Fruit fly (Drosophila melanogaster): ENCODE measurements around the gene CG18048.

The CG18048 gene

DNA sequence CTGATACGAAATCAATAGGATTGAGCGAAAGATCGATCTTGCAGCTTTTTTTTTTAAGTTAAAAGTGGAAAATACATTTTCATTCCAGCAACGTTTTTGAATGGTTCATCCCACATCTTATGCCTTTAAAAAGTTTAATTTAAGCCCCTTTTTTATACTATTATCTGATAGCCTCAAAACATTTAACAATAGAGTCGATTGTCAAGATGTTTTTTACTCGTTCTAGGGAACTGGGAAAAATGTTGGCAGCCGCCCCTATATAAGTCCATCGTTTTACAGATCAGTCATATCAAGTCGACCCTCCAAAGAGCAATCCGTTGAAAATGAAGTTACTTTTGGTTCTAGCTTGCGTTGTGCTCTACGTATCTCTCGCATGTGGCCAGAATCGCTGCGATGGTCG lies 31.6 kb downstream of the CG18048 start, which contains the start of gene CG42537:
TSS of gene CG42537 (plus strand) at position 301 of the 400 bp plus-strand sequence.
- TF ChIP-seq Hr96 (GFP tag; optimal IDR thresholded peaks at IDR 0.05) (no peak), CG5204 (GFP tag; optimal IDR thresholded peaks at IDR 0.05) (no peak), CG1620 (GFP tag; optimal IDR thresholded peaks at IDR 0.05) (no peak), CG7101 (tag; optimal IDR thresholded peaks at IDR 0.05) (no peak), pad (GFP tag; optimal IDR thresholded peaks at IDR 0.05) (no peak), cic (GFP tag; optimal IDR thresholded peaks at IDR 0.05) (no peak), ovo (GFP tag; optimal IDR thresholded peaks at IDR 0.05) (no peak), Clk (GFP tag; optimal IDR thresholded peaks at IDR 0.05) (no peak), CG33017 (tag; optimal IDR thresholded peaks at IDR 0.05) (no peak), tj (GFP tag; optimal IDR thresholded peaks at IDR 0.05) (no peak), toe (GFP tag; optimal IDR thresholded peaks at IDR 0.05) (no peak), CG12768 (GFP tag; optimal IDR thresholded peaks at IDR 0.05) (no peak), Crg-1 (GFP tag; optimal IDR thresholded peaks at IDR 0.05) (no peak), Mnt (GFP tag; optimal IDR thresholded peaks at IDR 0.05) (no peak), CG11617 (GFP tag; optimal IDR thresholded peaks at IDR 0.05) (no peak)

DNA sequence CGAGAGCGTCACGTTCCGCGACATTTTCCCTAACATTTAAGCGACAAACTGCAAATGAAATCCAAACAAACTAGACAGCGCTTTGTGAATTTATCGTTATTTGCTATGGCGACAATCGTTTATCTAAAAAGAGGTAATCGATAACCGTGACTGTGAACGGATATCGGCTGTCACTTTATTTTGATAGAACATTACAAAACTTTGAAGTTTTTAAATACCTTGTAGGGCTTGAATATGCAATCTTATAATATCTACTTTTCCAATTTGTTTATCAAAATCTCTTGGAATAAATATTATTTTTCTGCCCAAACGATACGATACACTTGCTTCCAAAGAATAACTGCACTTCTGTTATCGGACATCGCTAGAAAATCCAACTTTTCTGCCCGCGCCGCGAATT lies 34.2 kb downstream of the CG18048 start, which contains the start of the genes CG1024 and TfIIFalpha:
TSS of gene CG1024 (minus strand) at position 200 of the 400 bp plus-strand sequence.
TSS of gene TfIIFalpha (plus strand) at position 339 of the 400 bp plus-strand sequence.
- TF ChIP-seq Mnt (GFP tag; optimal IDR thresholded peaks at IDR 0.05) = peak; percentile 31
- peak; percentile 31 for TF ChIP-seq CG7101 (tag; optimal IDR thresholded peaks at IDR 0.05)
- no peak for TF ChIP-seq cic (GFP tag; optimal IDR thresholded peaks at IDR 0.05)
- no peak for TF ChIP-seq cnc (optimal IDR thresholded peaks at IDR 0.05)
- peak; percentile 5 for TF ChIP-seq Crg-1 (GFP tag; optimal IDR thresholded peaks at IDR 0.05)
- TF ChIP-seq bab1 (GFP tag; optimal IDR thresholded peaks at IDR 0.05) = peak; percentile 73
- peak; percentile 10 for TF ChIP-seq CG1620 (GFP tag; optimal IDR thresholded peaks at IDR 0.05)

DNA sequence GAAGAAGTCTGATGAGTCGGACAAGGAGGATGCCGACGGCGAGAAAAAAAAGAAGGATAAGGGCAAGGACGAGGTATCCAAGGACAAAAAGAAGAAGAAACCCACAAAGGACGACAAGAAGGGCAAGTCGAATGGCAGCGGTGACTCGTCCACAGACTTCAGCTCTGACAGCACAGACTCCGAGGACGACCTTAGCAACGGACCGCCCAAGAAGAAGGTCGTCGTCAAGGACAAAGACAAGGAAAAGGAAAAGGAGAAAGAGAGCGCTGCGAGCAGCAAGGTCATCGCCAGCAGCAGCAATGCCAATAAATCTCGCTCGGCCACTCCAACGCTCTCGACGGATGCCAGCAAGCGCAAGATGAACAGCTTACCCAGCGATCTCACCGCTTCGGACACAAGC lies 35.9 kb downstream of the CG18048 start:
- TF ChIP-seq CG12768 (GFP tag; optimal IDR thresholded peaks at IDR 0.05) = no peak
- no peak for TF ChIP-seq Hr96 (GFP tag; optimal IDR thresholded peaks at IDR 0.05)
- TF ChIP-seq Mnt (GFP tag; optimal IDR thresholded peaks at IDR 0.05) = no peak
- no peak for TF ChIP-seq tj (GFP tag; optimal IDR thresholded peaks at IDR 0.05)
- no peak for TF ChIP-seq CG5204 (GFP tag; optimal IDR thresholded peaks at IDR 0.05)
- TF ChIP-seq CG11617 (GFP tag; optimal IDR thresholded peaks at IDR 0.05) = no peak
- no peak for TF ChIP-seq CG1620 (GFP tag; optimal IDR thresholded peaks at IDR 0.05)
- TF ChIP-seq CG7045 (GFP tag; optimal IDR thresholded peaks at IDR 0.05) = no peak

DNA sequence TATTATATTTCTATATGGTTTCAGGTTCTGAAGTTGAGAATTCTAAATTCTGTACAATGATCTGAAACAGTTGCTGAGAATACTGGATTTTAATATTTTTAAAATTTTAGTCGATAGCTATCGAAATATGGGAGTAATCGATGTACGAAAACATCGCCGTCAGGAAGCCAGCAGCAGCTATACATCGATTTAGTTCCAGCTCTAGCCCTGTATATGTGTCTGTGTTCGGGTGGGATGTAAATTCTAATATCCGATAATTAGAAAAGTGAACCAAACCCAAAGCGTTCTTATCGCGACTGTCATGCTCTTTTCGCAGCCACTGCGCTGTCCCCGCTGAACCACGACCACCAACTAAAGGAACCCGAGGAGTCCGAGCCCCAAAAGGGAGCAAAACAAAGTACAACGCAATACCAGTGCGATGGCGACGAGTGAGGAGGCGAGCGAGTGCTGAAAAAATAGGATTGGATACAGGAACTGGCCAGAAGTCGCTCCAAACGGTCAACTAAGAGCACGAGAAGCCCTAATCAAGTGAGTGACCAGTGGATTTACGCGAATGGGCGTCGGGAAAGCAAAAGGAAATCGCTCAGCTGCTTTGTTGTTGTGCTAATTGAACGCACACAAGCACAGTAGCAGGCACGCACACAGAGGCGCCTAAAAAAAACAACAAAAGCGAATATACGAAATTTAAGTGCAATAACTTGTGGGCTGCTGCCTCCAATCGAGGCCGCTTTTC lies 37.0 kb downstream of the CG18048 start, which contains the start of gene gzl:
TSS of gene gzl (plus strand) at position 182 of the 733 bp plus-strand sequence.
- TF ChIP-seq tj (GFP tag; optimal IDR thresholded peaks at IDR 0.05) (no peak), Crg-1 (GFP tag; optimal IDR thresholded peaks at IDR 0.05) (no peak), CG12768 (GFP tag; optimal IDR thresholded peaks at IDR 0.05) (peak; percentile 9), toe (GFP tag; optimal IDR thresholded peaks at IDR 0.05) (no peak), CG5204 (GFP tag; optimal IDR thresholded peaks at IDR 0.05) (no peak), CG33017 (tag; optimal IDR thresholded peaks at IDR 0.05) (no peak), cnc (optimal IDR thresholded peaks at IDR 0.05) (no peak), Mnt (GFP tag; optimal IDR thresholded peaks at IDR 0.05) (peak; percentile 17), CG14711 (tag; optimal IDR thresholded peaks at IDR 0.05) (no peak), Clk (GFP tag; optimal IDR thresholded peaks at IDR 0.05) (no peak), bab1 (GFP tag; optimal IDR thresholded peaks at IDR 0.05) (no peak), cic (GFP tag; optimal IDR thresholded peaks at IDR 0.05) (peak; percentile 46), CG1620 (GFP tag; optimal IDR thresholded peaks at IDR 0.05) (peak; percentile 31), Hr96 (GFP tag; optimal IDR thresholded peaks at IDR 0.05) (no peak), pad (GFP tag; optimal IDR thresholded peaks at IDR 0.05) (no peak), kay (GFP tag; ENCODE audit: borderline replicate concordance) (no peak), CG11617 (GFP tag; optimal IDR thresholded peaks at IDR 0.05) (peak; percentile 35), CG7101 (tag; optimal IDR thresholded peaks at IDR 0.05) (no peak), CG7045 (GFP tag; optimal IDR thresholded peaks at IDR 0.05) (no peak), ovo (GFP tag; optimal IDR thresholded peaks at IDR 0.05) (no peak)

DNA sequence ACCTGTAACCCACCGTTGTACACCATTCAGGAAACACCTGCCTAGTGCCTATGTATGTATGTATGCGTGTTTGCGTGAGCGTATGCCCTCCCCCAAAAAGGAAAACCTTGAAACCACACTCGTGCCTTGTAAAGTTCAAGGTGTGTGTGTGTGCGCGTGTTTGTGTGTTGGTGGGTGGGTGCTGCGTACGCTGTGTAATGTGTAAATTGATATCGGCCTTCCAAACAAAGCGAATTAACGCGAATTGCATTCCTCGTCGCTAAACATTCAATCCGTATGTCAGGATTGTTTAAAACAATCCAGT lies 37.5 kb downstream of the CG18048 start:
- TF ChIP-seq Hr96 (GFP tag; optimal IDR thresholded peaks at IDR 0.05) (no peak), cic (GFP tag; optimal IDR thresholded peaks at IDR 0.05) (peak; percentile 42)

DNA sequence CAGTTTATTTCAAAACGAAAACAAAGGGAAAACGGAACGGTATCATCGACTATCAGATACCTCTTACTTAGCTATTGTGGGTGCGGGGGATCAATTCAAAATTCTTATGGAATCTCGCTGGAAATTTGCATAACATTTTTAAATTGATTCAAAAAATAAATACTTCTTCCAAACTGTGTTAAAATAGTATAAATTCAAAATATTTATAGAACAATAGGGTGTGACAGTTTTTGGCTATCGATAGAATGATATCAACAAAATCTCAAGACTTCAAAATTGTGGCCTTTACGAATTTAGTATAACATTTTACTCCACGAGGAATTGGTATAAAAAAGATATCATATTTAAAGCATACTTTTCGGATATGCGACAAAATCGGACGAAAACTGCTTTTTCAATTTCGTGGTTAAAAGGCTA lies 42.5 kb downstream of the CG18048 start:
- TF ChIP-seq CG11617 (GFP tag; optimal IDR thresholded peaks at IDR 0.05) = no peak
- TF ChIP-seq CG12768 (GFP tag; optimal IDR thresholded peaks at IDR 0.05) = no peak
- TF ChIP-seq cic (GFP tag; optimal IDR thresholded peaks at IDR 0.05) = no peak
- TF ChIP-seq cnc (optimal IDR thresholded peaks at IDR 0.05) = no peak
- TF ChIP-seq CG33017 (tag; optimal IDR thresholded peaks at IDR 0.05) = no peak
- TF ChIP-seq CG1620 (GFP tag; optimal IDR thresholded peaks at IDR 0.05) = no peak
- TF ChIP-seq CG7045 (GFP tag; optimal IDR thresholded peaks at IDR 0.05) = no peak
- no peak for TF ChIP-seq CG7101 (tag; optimal IDR thresholded peaks at IDR 0.05)
- no peak for TF ChIP-seq Crg-1 (GFP tag; optimal IDR thresholded peaks at IDR 0.05)
- no peak for TF ChIP-seq Mnt (GFP tag; optimal IDR thresholded peaks at IDR 0.05)
- peak; percentile 91 for TF ChIP-seq kay (GFP tag; ENCODE audit: borderline replicate concordance)
- TF ChIP-seq bab1 (GFP tag; optimal IDR thresholded peaks at IDR 0.05) = peak; percentile 0
- TF ChIP-seq pad (GFP tag; optimal IDR thresholded peaks at IDR 0.05) = no peak
- TF ChIP-seq CG5204 (GFP tag; optimal IDR thresholded peaks at IDR 0.05) = no peak
- no peak for TF ChIP-seq tj (GFP tag; optimal IDR thresholded peaks at IDR 0.05)
